Worm (Caenorhabditis elegans) whole organism, L1 larva: ENCODE data around the gene F33H1.4.

ENCODE experiments used
- ama-1 ChIP-seq: fragments of 150-350 bp; optimal IDR thresholded peaks from 2 replicates; lab custom pipeline; 2014
- ces-1 ChIP-seq: fragments of 150-350 bp; optimal IDR thresholded peaks from 2 replicates; lab custom pipeline; 2014; ENCODE audit warnings: missing biosample characterization, missing genetic modification reagents, missing genetic modification characterization
- elt-3 ChIP-seq, 6 experiments: fragments of 150-350 bp in 1 of 6; sonication (generic microtip); optimal IDR thresholded peaks; 2 replicates each; lab custom pipeline; 2017 to 2018; ENCODE audit warnings: missing biosample characterization in 6 of 6, missing genetic modification characterization in 6 of 6, inconsistent platforms in 1 of 6
- ets-5 ChIP-seq: fragments of 200-800 bp; sonication (Bioruptor generic); IDR thresholded peaks from 2 replicates; pipeline ENCODE4 v1.3.6; 2022; ENCODE audit warnings: missing genetic modification characterization, missing compliant biosample characterization
- lin-13 ChIP-seq: fragments of 150-350 bp; optimal IDR thresholded peaks from 2 replicates; lab custom pipeline; 2014; ENCODE audit warnings: missing biosample characterization, missing genetic modification reagents, missing genetic modification characterization
- mdl-1 ChIP-seq, 2 experiments: fragments of 150-350 bp; optimal IDR thresholded peaks; 2 replicates each; lab custom pipeline; 2014 to 2017; ENCODE audit warnings: missing biosample characterization in 2 of 2, missing genetic modification characterization in 2 of 2, inconsistent platforms in 1 of 2
- mef-2 ChIP-seq: fragments of 150-350 bp; optimal IDR thresholded peaks from 2 replicates; lab custom pipeline; 2014; ENCODE audit warnings: missing biosample characterization, missing genetic modification characterization
- nhr-237 ChIP-seq: fragments of 150-350 bp; optimal IDR thresholded peaks from 2 replicates; lab custom pipeline; 2014; ENCODE audit warnings: missing biosample characterization, missing genetic modification characterization
- nhr-76 ChIP-seq: sonication (generic microtip); optimal IDR thresholded peaks from 2 replicates; lab custom pipeline; 2017; ENCODE audit warnings: missing biosample characterization, missing genetic modification characterization
- pax-3 ChIP-seq: fragments of 200-800 bp; sonication (Bioruptor generic); optimal IDR thresholded peaks from 2 replicates; lab custom pipeline; 2018; ENCODE audit warnings: mild to moderate bottlenecking, missing genetic modification characterization, moderate library complexity, missing compliant biosample characterization
- pqm-1 ChIP-seq: sonication (generic microtip); optimal IDR thresholded peaks from 3 replicates; lab custom pipeline; 2017; ENCODE audit warnings: missing biosample characterization, missing genetic modification characterization
- unc-98 ChIP-seq: fragments of 200-800 bp; sonication (Bioruptor generic); IDR thresholded peaks from 2 replicates; pipeline ENCODE4 v1.3.6; 2022; ENCODE audit warnings: missing genetic modification characterization, missing compliant biosample characterization
- zag-1 ChIP-seq: fragments of 150-350 bp; optimal IDR thresholded peaks from 2 replicates; lab custom pipeline; 2014; ENCODE audit warnings: missing biosample characterization, missing genetic modification characterization

DNA sequence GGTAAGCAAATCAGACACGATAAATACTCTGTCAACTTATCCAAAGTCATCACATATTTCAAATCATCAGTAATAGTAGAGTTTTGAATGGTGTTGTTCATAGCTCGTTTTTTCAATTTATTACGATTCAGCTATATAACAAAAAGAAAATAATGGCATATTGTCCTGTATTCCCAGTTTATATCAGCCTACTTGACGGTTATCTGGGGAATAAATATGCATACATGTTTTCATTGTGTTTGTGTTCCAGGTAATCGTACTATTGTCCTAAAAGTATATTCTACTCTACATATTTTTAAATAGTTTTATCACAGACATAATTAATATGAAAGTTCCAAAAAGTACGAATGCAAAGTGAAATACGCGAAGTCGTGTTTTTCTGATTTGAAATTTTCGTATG is 13.4 kb downstream of the F33H1.4 start, which contains the start of gene srd-2:
- TF ChIP-seq ces-1 (GFP tag; lab: Kevin White, UChicago) = no peak
- TF ChIP-seq mdl-1 (tag; optimal IDR thresholded peaks at IDR 0.05; lab: Kevin White, UChicago) = no peak
- TF ChIP-seq mef-2 = no peak
- TF ChIP-seq nhr-76 (tag; lab: Kevin White, UChicago) = no peak
- no peak for TF ChIP-seq ets-5 (GFP tag; lab: Robert Waterston, UW)
- no peak for TF ChIP-seq elt-3 (tag; optimal IDR thresholded peaks at IDR 0.05; lab: Kevin White, UChicago)
- TF ChIP-seq unc-98 (GFP tag; lab: Robert Waterston, UW) = no peak
- TF ChIP-seq lin-13 = no peak
- TF ChIP-seq ama-1 (lab: Kevin White, UChicago) = no peak
- TF ChIP-seq pqm-1 (tag; lab: Kevin White, UChicago) = no peak
- no peak for TF ChIP-seq pax-3
- no peak for TF ChIP-seq nhr-237 (tag; lab: Kevin White, UChicago)
- TF ChIP-seq zag-1 = no peak
